Fruit fly (Drosophila melanogaster) whole organism, prepupa: ENCODE results near the gene CG14137.

Experiments used
- Blimp-1 ChIP-seq: fragments of 200-800 bp; sonication (Bioruptor generic); optimal IDR thresholded peaks from 3 replicates; lab custom pipeline; 2017; ENCODE audit warnings: missing biosample characterization, missing genetic modification characterization, mild to moderate bottlenecking, moderate library complexity, missing genetic modification reagents
- CG1621 ChIP-seq: fragments of 200-800 bp; sonication (Bioruptor generic); optimal IDR thresholded peaks from 3 replicates; lab custom pipeline; 2018; ENCODE audit warnings: missing biosample characterization, mild to moderate bottlenecking, missing genetic modification characterization
- CG7368 ChIP-seq: fragments of 200-800 bp; sonication (Bioruptor generic); optimal IDR thresholded peaks from 3 replicates; lab custom pipeline; 2016; ENCODE audit warnings: missing biosample characterization, missing genetic modification characterization
- CG8119 ChIP-seq: fragments of 200-800 bp; sonication (Bioruptor generic); IDR thresholded peaks from 3 replicates; pipeline ENCODE4 v1.3.6; 2022; ENCODE audit warnings: missing biosample characterization, missing genetic modification characterization
- Ets96B ChIP-seq: fragments of 200-800 bp; optimal IDR thresholded peaks from 2 replicates; lab custom pipeline; 2019; ENCODE audit warnings: missing biosample characterization, mild to moderate bottlenecking, missing genetic modification characterization, moderate library complexity
- Hr38 ChIP-seq: sonication (Bioruptor generic); optimal IDR thresholded peaks from 2 replicates; lab custom pipeline; 2016; ENCODE audit warnings: missing biosample characterization, missing genetic modification characterization
- Met ChIP-seq: fragments of 200-800 bp; sonication (Bioruptor generic); optimal IDR thresholded peaks from 3 replicates; lab custom pipeline; 2016; ENCODE audit warnings: missing biosample characterization, missing genetic modification characterization
- Sox102F ChIP-seq: fragments of 200-800 bp; sonication (Bioruptor generic); optimal IDR thresholded peaks from 2 replicates; lab custom pipeline; 2016; ENCODE audit warnings: missing biosample characterization, mild to moderate bottlenecking, missing genetic modification characterization
- Sox14 ChIP-seq: fragments of 200-800 bp; sonication (Bioruptor generic); optimal IDR thresholded peaks from 3 replicates; lab custom pipeline; 2016; ENCODE audit warnings: missing biosample characterization, missing genetic modification characterization
- fd85E ChIP-seq: fragments of 200-800 bp; sonication (Bioruptor generic); optimal IDR thresholded peaks from 3 replicates; lab custom pipeline; 2016; ENCODE audit warnings: missing biosample characterization, missing genetic modification characterization

- TF ChIP-seq Sox14 (GFP tag; lab: Kevin White, UChicago) (no peak), Blimp-1 (GFP tag; lab: Kevin White, UChicago) (no peak), Ets96B (tag; lab: Kevin White, UChicago) (no peak), Hr38 (GFP tag; lab: Kevin White, UChicago) (no peak), CG7368 (GFP tag; lab: Kevin White, UChicago) (no peak), CG1621 (tag; lab: Kevin White, UChicago) (no peak), Met (GFP tag; lab: Kevin White, UChicago) (no peak), fd85E (GFP tag; lab: Kevin White, UChicago) (no peak), CG8119 (GFP tag; lab: Robert Waterston, UW) (no peak), Sox102F (GFP tag; lab: Kevin White, UChicago) (no peak)
Measured at dm6 chr3L:11578211-11578673, 21.6 kb downstream of the CG14137 start, which contains the start of gene CG33270.
